Worm (Caenorhabditis elegans): Measurements from ENCODE around the gene hsd-3.

The hsd-3 gene

DNA sequence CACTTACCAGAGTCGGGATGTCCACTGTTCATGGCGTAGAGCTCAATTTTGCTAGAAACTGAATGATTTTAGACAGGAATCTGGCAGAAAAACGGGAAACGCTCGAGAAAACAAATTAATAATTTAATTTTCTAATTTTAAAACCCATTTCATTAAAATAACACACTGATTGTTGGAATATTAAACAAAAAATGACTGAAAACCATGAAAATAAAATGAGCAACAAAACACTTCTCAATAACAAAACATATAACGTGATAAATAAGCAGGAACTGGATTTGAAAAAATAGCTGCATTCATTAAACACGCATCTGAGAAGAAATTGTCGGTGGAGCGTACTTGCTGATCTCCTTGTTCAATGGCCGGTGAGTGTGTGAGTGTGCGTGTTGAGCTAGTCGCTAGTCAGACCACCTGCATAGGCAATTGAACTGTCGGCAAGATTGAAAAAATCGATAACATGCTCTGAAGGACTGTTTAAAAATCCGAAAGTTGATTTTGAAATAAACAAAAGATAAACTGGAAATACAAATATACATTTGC lies 11.5 kb upstream of the hsd-3 start, which contains the start of gene ZC8.6 (continued):
- TF ChIP-seq nhr-47 (tag; optimal IDR thresholded peaks at IDR 0.05) = peak; percentile 35
- TF ChIP-seq lin-14 (GFP tag; optimal IDR thresholded peaks at IDR 0.05) = peak; percentile 67
- peak; percentile 68 for TF ChIP-seq mep-1 (tag; optimal IDR thresholded peaks at IDR 0.05)
- no peak for TF ChIP-seq pag-3 (tag; optimal IDR thresholded peaks at IDR 0.05; ENCODE audit: borderline replicate concordance, insufficient read depth)
- TF ChIP-seq nhr-85 (tag) = no peak
- TF ChIP-seq sptf-1 (tag; optimal IDR thresholded peaks at IDR 0.05) = no peak
- TF ChIP-seq aly-2 (tag; optimal IDR thresholded peaks at IDR 0.05) = no peak
- peak; percentile 7 for TF ChIP-seq rnt-1 (tag; optimal IDR thresholded peaks at IDR 0.05)
- peak; percentile 13 for TF ChIP-seq tbx-2 (tag; optimal IDR thresholded peaks at IDR 0.05)
- TF ChIP-seq alr-1 (tag; optimal IDR thresholded peaks at IDR 0.05; ENCODE audit: borderline replicate concordance) = no peak
- no peak for TF ChIP-seq zag-1 (tag; optimal IDR thresholded peaks at IDR 0.05)
- TF ChIP-seq ztf-11 (tag; optimal IDR thresholded peaks at IDR 0.05) = no peak
- TF ChIP-seq Y116A8C.19 (tag; optimal IDR thresholded peaks at IDR 0.05; ENCODE audit: borderline replicate concordance) = no peak
- TF ChIP-seq isw-1 (GFP tag; IDR thresholded peaks at IDR 0.05) = no peak
- no peak for TF ChIP-seq hpl-2 (GFP tag; optimal IDR thresholded peaks at IDR 0.05)
- TF ChIP-seq zip-4 (GFP tag; optimal IDR thresholded peaks at IDR 0.05) = no peak
- peak; percentile 69 for TF ChIP-seq C16A3.4 (tag; optimal IDR thresholded peaks at IDR 0.05)
- TF ChIP-seq nhr-28 (tag; optimal IDR thresholded peaks at IDR 0.05) = no peak
- TF ChIP-seq pqm-1 (tag; optimal IDR thresholded peaks at IDR 0.05) = no peak
- TF ChIP-seq unc-98 (GFP tag; IDR thresholded peaks at IDR 0.05) = no peak
- no peak for TF ChIP-seq lsy-2 (tag; optimal IDR thresholded peaks at IDR 0.05)
- TF ChIP-seq lin-15B (tag; optimal IDR thresholded peaks at IDR 0.05) = peak; percentile 54
- TF ChIP-seq dpl-1 (GFP tag; optimal IDR thresholded peaks at IDR 0.05) = peak in 1 of 3 experiments; percentile 52
- TF ChIP-seq mdl-1 (tag; optimal IDR thresholded peaks at IDR 0.05) = peak in 1 of 2 experiments; percentile 36
- TF ChIP-seq irx-1 (tag; optimal IDR thresholded peaks at IDR 0.05) = no peak
- TF ChIP-seq lin-39 (tag; optimal IDR thresholded peaks at IDR 0.05) = no peak
- no peak for TF ChIP-seq hlh-4 (tag; optimal IDR thresholded peaks at IDR 0.05)
- TF ChIP-seq egl-13 (tag; optimal IDR thresholded peaks at IDR 0.05) = no peak
- no peak for TF ChIP-seq unc-86 (tag; optimal IDR thresholded peaks at IDR 0.05)
- TF ChIP-seq nhr-20 (tag; optimal IDR thresholded peaks at IDR 0.05) = peak; percentile 6
- peak; percentile 18 to 56 for TF ChIP-seq lin-35 (GFP tag; optimal IDR thresholded peaks at IDR 0.05)
- no peak for TF ChIP-seq unc-62 (GFP tag; optimal IDR thresholded peaks at IDR 0.05)
- TF ChIP-seq lir-3 (tag; optimal IDR thresholded peaks at IDR 0.05; ENCODE audit: poor library complexity) = no peak
- no peak for TF ChIP-seq dsc-1 (tag; optimal IDR thresholded peaks at IDR 0.05)
- TF ChIP-seq ceh-63 (GFP tag; optimal IDR thresholded peaks at IDR 0.05) = no peak
- no peak for TF ChIP-seq nhr-84 (tag; optimal IDR thresholded peaks at IDR 0.05)
- no peak for TF ChIP-seq ceh-8 (GFP tag; optimal IDR thresholded peaks at IDR 0.05)
- TF ChIP-seq skn-1 (tag; optimal IDR thresholded peaks at IDR 0.05) = no peak
- no peak for TF ChIP-seq nhr-19 (GFP tag; conservative IDR thresholded peaks at IDR 0.05)
- TF ChIP-seq elt-3 (tag; optimal IDR thresholded peaks at IDR 0.05) = no peak
- TF ChIP-seq vab-15 (tag; optimal IDR thresholded peaks at IDR 0.05) = no peak
- TF ChIP-seq nhr-76 (tag; optimal IDR thresholded peaks at IDR 0.05) = no peak
- TF ChIP-seq fos-1 (tag; optimal IDR thresholded peaks at IDR 0.05) = no peak
- no peak for TF ChIP-seq swsn-7 (tag; optimal IDR thresholded peaks at IDR 0.05)
- TF ChIP-seq xbp-1 (tag; optimal IDR thresholded peaks at IDR 0.05) = peak; percentile 42
- TF ChIP-seq ztf-4 (tag; optimal IDR thresholded peaks at IDR 0.05) = no peak
- no peak for TF ChIP-seq F16B12.6 (tag; optimal IDR thresholded peaks at IDR 0.05)
- no peak for TF ChIP-seq hlh-17 (GFP tag; optimal IDR thresholded peaks at IDR 0.05; ENCODE audit: borderline replicate concordance)
- no peak for TF ChIP-seq lin-13 (GFP tag; optimal IDR thresholded peaks at IDR 0.05)
- no peak for TF ChIP-seq blmp-1 (tag; optimal IDR thresholded peaks at IDR 0.05)
- TF ChIP-seq unc-130 (tag; optimal IDR thresholded peaks at IDR 0.05) = no peak
- TF ChIP-seq snu-23 (GFP tag; optimal IDR thresholded peaks at IDR 0.05) = peak; percentile 57
- peak; percentile 39 for TF ChIP-seq nhr-71 (tag; optimal IDR thresholded peaks at IDR 0.05)

Data from whole organism, L1 larva.